Fruit fly (Drosophila melanogaster) whole organism, pupa: ENCODE measurements around the gene Cpr100A.

ENCODE experiments used
- CG10348 ChIP-seq: fragments of 200-800 bp; sonication (Bioruptor generic); IDR thresholded peaks from 2 replicates; pipeline ENCODE4 v1.3.6; 2022; ENCODE audit warnings: missing biosample characterization, missing genetic modification characterization
- CG12605 ChIP-seq: fragments of 200-800 bp; sonication (Bioruptor generic); IDR thresholded peaks from 2 replicates; pipeline ENCODE4 v1.3.6; 2022; ENCODE audit warnings: missing biosample characterization, missing genetic modification characterization
- CG15710 ChIP-seq: fragments of 200-800 bp; sonication (Bioruptor generic); optimal IDR thresholded peaks from 2 replicates; lab custom pipeline; 2018; ENCODE audit warnings: missing biosample characterization, mild to moderate bottlenecking, missing genetic modification characterization, moderate library complexity
- CG17806 ChIP-seq: fragments of 200-800 bp; sonication (Bioruptor generic); optimal IDR thresholded peaks from 2 replicates; lab custom pipeline; 2018; ENCODE audit warnings: missing biosample characterization, mild to moderate bottlenecking, missing genetic modification characterization, moderate library complexity
- CG4496 ChIP-seq: fragments of 200-800 bp; sonication (Bioruptor generic); IDR thresholded peaks from 3 replicates; pipeline ENCODE4 v1.3.6; 2022; ENCODE audit warnings: missing biosample characterization, missing genetic modification characterization
- CG8301 ChIP-seq: fragments of 200-800 bp; sonication (Bioruptor generic); optimal IDR thresholded peaks from 2 replicates; lab custom pipeline; 2018; ENCODE audit warnings: missing biosample characterization, mild to moderate bottlenecking, missing genetic modification characterization
- EcR ChIP-seq: fragments of 200-800 bp; sonication (Bioruptor generic); optimal IDR thresholded peaks from 3 replicates; lab custom pipeline; 2019; ENCODE audit warnings: missing biosample characterization, missing genetic modification characterization, mild to moderate bottlenecking, moderate library complexity, missing genetic modification reagents
- Pif1A ChIP-seq: fragments of 200-800 bp; sonication (Bioruptor generic); optimal IDR thresholded peaks from 3 replicates; lab custom pipeline; 2016; ENCODE audit warnings: missing biosample characterization, missing genetic modification characterization

DNA sequence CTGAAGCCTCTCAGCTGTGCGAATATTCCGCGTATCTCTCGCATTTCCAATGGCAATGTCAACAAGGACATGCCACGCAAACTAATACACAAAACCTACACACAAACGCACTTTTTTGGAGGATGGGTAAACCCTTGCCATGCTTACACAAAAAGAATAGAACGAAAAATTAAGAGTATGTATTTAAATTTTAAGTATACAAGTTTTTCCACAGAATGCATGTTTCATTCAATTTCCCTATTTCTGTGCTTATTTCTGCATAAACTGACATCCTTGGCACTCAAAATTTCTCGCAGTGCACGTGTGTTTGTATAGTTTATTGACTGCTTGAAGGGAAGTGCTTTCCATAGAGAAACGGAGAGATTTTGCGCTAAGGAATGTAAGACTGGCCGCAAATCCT lies 42.5 kb downstream of the Cpr100A start:
- TF ChIP-seq CG15710 (tag; lab: Kevin White, UChicago) = no peak
- no peak for TF ChIP-seq CG17806 (tag; lab: Kevin White, UChicago)
- TF ChIP-seq CG8301 = no peak
- TF ChIP-seq EcR (GFP tag; lab: Kevin White, UChicago) = no peak
- TF ChIP-seq Pif1A (GFP tag; lab: Kevin White, UChicago) = no peak
- no peak for TF ChIP-seq CG12605 (GFP tag; lab: Robert Waterston, UW)
- TF ChIP-seq CG10348 = no peak
- TF ChIP-seq CG4496 (GFP tag; lab: Robert Waterston, UW) = no peak
